Fruit fly (Drosophila melanogaster): ENCODE data around the gene HERC2.

dm6 chrX:20414099-20414498, 19.9 kb downstream of the HERC2 start, which contains the start of gene CG15458:
- TF ChIP-seq Myc (optimal IDR thresholded peaks at IDR 0.05) (no peak), Sin3A (optimal IDR thresholded peaks at IDR 0.05) (no peak), insv (optimal IDR thresholded peaks at IDR 0.05) (no peak)
